Worm (Caenorhabditis elegans) whole organism, L4 larva: ENCODE measurements around the gene Y39E4A.1.

Experiments
- ceh-82 ChIP-seq: sonication (generic microtip); optimal IDR thresholded peaks from 2 replicates; lab custom pipeline; 2017; ENCODE audit warnings: missing biosample characterization, missing genetic modification characterization
- hmg-1.1 ChIP-seq: fragments of 200-800 bp; sonication (Bioruptor generic); IDR thresholded peaks from 2 replicates; pipeline ENCODE4 v1.3.6; 2022; ENCODE audit warnings: missing genetic modification reagents, missing genetic modification characterization, missing compliant biosample characterization
- lin-15B ChIP-seq: fragments of 150-350 bp; sonication (generic microtip); optimal IDR thresholded peaks from 3 replicates; lab custom pipeline; 2014; ENCODE audit warnings: missing biosample characterization, missing genetic modification characterization
- skn-1 ChIP-seq: fragments of 150-350 bp; optimal IDR thresholded peaks from 2 replicates; lab custom pipeline; 2014; ENCODE audit warnings: missing biosample characterization, missing genetic modification characterization
- ztf-11 ChIP-seq: fragments of 150-350 bp; optimal IDR thresholded peaks from 2 replicates; lab custom pipeline; 2014; ENCODE audit warnings: missing biosample characterization, missing genetic modification characterization

- TF ChIP-seq skn-1 (no peak), lin-15B (tag; lab: Kevin White, UChicago) (no peak), hmg-1.1 (GFP tag; lab: Robert Waterston, UW) (no peak), ceh-82 (tag; lab: Kevin White, UChicago) (no peak), ztf-11 (tag; lab: Kevin White, UChicago) (no peak)
Observed at ce11 chrIII:12952615-12953014, 1.4 kb downstream of the Y39E4A.1 start.
